Fruit fly (Drosophila melanogaster) whole organism, pupa: ENCODE measurements around the gene TwdlH.

ENCODE experiments used
- CG10348 ChIP-seq: fragments of 200-800 bp; sonication (Bioruptor generic); IDR thresholded peaks from 2 replicates; pipeline ENCODE4 v1.3.6; 2022; ENCODE audit warnings: missing biosample characterization, missing genetic modification characterization
- CG9948 ChIP-seq: fragments of 200-800 bp; sonication (Bioruptor generic); optimal IDR thresholded peaks from 2 replicates; lab custom pipeline; 2018; ENCODE audit warnings: missing biosample characterization, mild to moderate bottlenecking, missing genetic modification characterization, moderate library complexity
- EcR ChIP-seq: fragments of 200-800 bp; sonication (Bioruptor generic); optimal IDR thresholded peaks from 3 replicates; lab custom pipeline; 2019; ENCODE audit warnings: missing biosample characterization, missing genetic modification characterization, mild to moderate bottlenecking, moderate library complexity, missing genetic modification reagents

dm6 chr3R:26606498-26606897 lies 27.0 kb upstream of the TwdlH start:
- TF ChIP-seq EcR (no peak), CG10348 (GFP tag; lab: Robert Waterston, UW) (no peak), CG9948 (no peak)
